Fruit fly (Drosophila melanogaster) whole organism, embryonic: ENCODE measurements around the gene CG6937.

Experiments used
- Ada2b ChIP-seq: fragments of 200-800 bp; sonication (Bioruptor generic); IDR thresholded peaks from 2 replicates; pipeline ENCODE4 v1.3.6; 2022; ENCODE audit warnings: missing biosample characterization, missing genetic modification characterization
- Antp ChIP-seq: fragments of 200-800 bp; sonication (Bioruptor generic); optimal IDR thresholded peaks from 3 replicates; lab custom pipeline; 2016; ENCODE audit warnings: missing biosample characterization, missing genetic modification characterization
- B-H1 ChIP-seq: fragments of 200-800 bp; sonication (Bioruptor generic); IDR thresholded peaks from 3 replicates; pipeline ENCODE4 v1.3.6; 2022; ENCODE audit warnings: missing biosample characterization, missing genetic modification characterization
- Bteb2 ChIP-seq: fragments of 200-800 bp; sonication (Bioruptor generic); optimal IDR thresholded peaks from 2 replicates; lab custom pipeline; 2016; ENCODE audit warnings: missing biosample characterization, missing genetic modification characterization
- CG10274 ChIP-seq: fragments of 200-800 bp; sonication (Bioruptor generic); optimal IDR thresholded peaks from 3 replicates; lab custom pipeline; 2017; ENCODE audit warnings: missing biosample characterization, mild to moderate bottlenecking, missing genetic modification characterization
- CG10431 ChIP-seq: fragments of 200-800 bp; sonication (Bioruptor generic); optimal IDR thresholded peaks from 3 replicates; lab custom pipeline; 2018; ENCODE audit warnings: missing biosample characterization, mild to moderate bottlenecking, missing genetic modification characterization
- CG11085 ChIP-seq: fragments of 200-800 bp; sonication (Bioruptor generic); IDR thresholded peaks from 2 replicates; pipeline ENCODE4 v1.3.6; 2022; ENCODE audit warnings: missing biosample characterization, missing genetic modification characterization
- CG11456 ChIP-seq: fragments of 200-800 bp; sonication (Bioruptor generic); IDR thresholded peaks from 3 replicates; pipeline ENCODE4 v1.3.6; 2022; ENCODE audit warnings: missing biosample characterization, missing genetic modification characterization
- CG15011 ChIP-seq: fragments of 200-800 bp; sonication (Bioruptor generic); optimal IDR thresholded peaks from 3 replicates; lab custom pipeline; 2018; ENCODE audit warnings: missing biosample characterization, mild to moderate bottlenecking, missing genetic modification characterization
- CG1647 ChIP-seq: fragments of 200-800 bp; sonication (Bioruptor generic); optimal IDR thresholded peaks from 3 replicates; lab custom pipeline; 2016; ENCODE audit warnings: missing biosample characterization, missing genetic modification characterization
- CG18262 ChIP-seq: fragments of 200-800 bp; optimal IDR thresholded peaks from 3 replicates; lab custom pipeline; 2019; ENCODE audit warnings: missing biosample characterization, mild to moderate bottlenecking, missing genetic modification characterization, moderate library complexity
- CG3065 ChIP-seq: fragments of 200-800 bp; sonication (Bioruptor generic); optimal IDR thresholded peaks from 2 replicates; lab custom pipeline; 2016; ENCODE audit warnings: missing biosample characterization, missing genetic modification characterization
- CG34422 ChIP-seq: fragments of 200-800 bp; sonication (Bioruptor generic); IDR thresholded peaks from 3 replicates; pipeline ENCODE4 v1.3.6; 2022; ENCODE audit warnings: missing biosample characterization, missing genetic modification characterization
- CG4730 ChIP-seq: fragments of 200-800 bp; sonication (Bioruptor generic); IDR thresholded peaks from 2 replicates; pipeline ENCODE4 v1.3.6; 2022; ENCODE audit warnings: missing biosample characterization, missing genetic modification characterization
- CG6765 ChIP-seq: fragments of 200-800 bp; sonication (Bioruptor generic); optimal IDR thresholded peaks from 3 replicates; lab custom pipeline; 2017; ENCODE audit warnings: missing biosample characterization, mild to moderate bottlenecking, missing genetic modification characterization
- CG6854 ChIP-seq: fragments of 200-800 bp; sonication (Bioruptor generic); optimal IDR thresholded peaks from 3 replicates; lab custom pipeline; 2017; ENCODE audit warnings: missing biosample characterization, mild to moderate bottlenecking, missing genetic modification characterization
- CG7839 ChIP-seq: fragments of 200-800 bp; sonication (Bioruptor generic); optimal IDR thresholded peaks from 3 replicates; lab custom pipeline; 2018; ENCODE audit warnings: missing biosample characterization, mild to moderate bottlenecking, missing genetic modification characterization, moderate library complexity
- CG8388 ChIP-seq: fragments of 200-800 bp; sonication (Bioruptor generic); optimal IDR thresholded peaks from 2 replicates; lab custom pipeline; 2019; ENCODE audit warnings: missing biosample characterization, mild to moderate bottlenecking, missing genetic modification characterization, moderate library complexity
- Camta ChIP-seq: fragments of 200-800 bp; sonication (Bioruptor generic); optimal IDR thresholded peaks from 2 replicates; lab custom pipeline; 2016; ENCODE audit warnings: missing biosample characterization, missing genetic modification characterization
- CoRest ChIP-seq: fragments of 200-800 bp; sonication (Bioruptor generic); optimal IDR thresholded peaks from 3 replicates; lab custom pipeline; 2018; ENCODE audit warnings: missing biosample characterization, mild to moderate bottlenecking, missing genetic modification characterization, moderate library complexity
- Elba2 ChIP-seq: fragments of 200-800 bp; sonication (Bioruptor generic); optimal IDR thresholded peaks from 3 replicates; lab custom pipeline; 2016; ENCODE audit warnings: missing biosample characterization, missing genetic modification characterization
- GATAe ChIP-seq: fragments of 200-800 bp; sonication (Bioruptor generic); conservative IDR thresholded peaks from 2 replicates; pipeline ENCODE4 v1.3.6; 2022; ENCODE audit warnings: missing biosample characterization, missing genetic modification characterization
- Gug ChIP-seq: fragments of 200-800 bp; sonication (Bioruptor generic); IDR thresholded peaks from 4 replicates; pipeline ENCODE4 v1.3.6; 2022; ENCODE audit warnings: missing biosample characterization, missing genetic modification characterization
- H15 ChIP-seq: fragments of 200-800 bp; sonication (Bioruptor generic); IDR thresholded peaks from 3 replicates; pipeline ENCODE4 v1.3.6; 2022; ENCODE audit warnings: missing biosample characterization, missing genetic modification characterization
- HLH54F ChIP-seq: fragments of 200-800 bp; sonication (Bioruptor generic); optimal IDR thresholded peaks from 3 replicates; lab custom pipeline; 2016; ENCODE audit warnings: missing biosample characterization, missing genetic modification characterization
- HmgD ChIP-seq: fragments of 200-800 bp; sonication (Bioruptor generic); optimal IDR thresholded peaks from 3 replicates; lab custom pipeline; 2016; ENCODE audit warnings: missing biosample characterization, missing genetic modification characterization
- Hsf ChIP-seq: fragments of 200-800 bp; sonication (Bioruptor generic); optimal IDR thresholded peaks from 3 replicates; lab custom pipeline; 2016; ENCODE audit warnings: missing biosample characterization, missing genetic modification characterization
- Mad ChIP-seq: fragments of 200-800 bp; sonication (Bioruptor generic); optimal IDR thresholded peaks from 2 replicates; lab custom pipeline; 2016; ENCODE audit warnings: missing biosample characterization, missing genetic modification characterization
- Poxn ChIP-seq: fragments of 200-800 bp; sonication (Bioruptor generic); IDR thresholded peaks from 2 replicates; pipeline ENCODE4 v1.3.6; 2022; ENCODE audit warnings: missing biosample characterization, missing genetic modification characterization
- Rfx ChIP-seq: fragments of 200-800 bp; sonication (Bioruptor generic); IDR thresholded peaks from 2 replicates; pipeline ENCODE4 v1.3.6; 2022; ENCODE audit warnings: missing biosample characterization, missing genetic modification characterization
- ab ChIP-seq: fragments of 200-800 bp; sonication (Bioruptor generic); optimal IDR thresholded peaks from 2 replicates; lab custom pipeline; 2016; ENCODE audit warnings: missing biosample characterization, missing genetic modification characterization
- ac ChIP-seq: fragments of 200-800 bp; sonication (Bioruptor generic); optimal IDR thresholded peaks from 3 replicates; lab custom pipeline; 2017; ENCODE audit warnings: missing biosample characterization, mild to moderate bottlenecking, missing genetic modification characterization
- amos ChIP-seq: fragments of 200-800 bp; sonication (Bioruptor generic); IDR thresholded peaks from 2 replicates; pipeline ENCODE4 v1.3.6; 2022; ENCODE audit warnings: missing biosample characterization, missing genetic modification characterization; ENCODE audit not compliant: partially characterized antibody
- bowl ChIP-seq: fragments of 200-800 bp; sonication (Bioruptor generic); IDR thresholded peaks from 2 replicates; pipeline ENCODE4 v1.3.6; 2022; ENCODE audit warnings: missing biosample characterization, missing genetic modification characterization
- br ChIP-seq: fragments of >200 bp; optimal IDR thresholded peaks from 2 replicates; lab custom pipeline; 2017
- cato ChIP-seq: fragments of 200-800 bp; sonication (Bioruptor generic); optimal IDR thresholded peaks from 2 replicates; lab custom pipeline; 2016; ENCODE audit warnings: missing biosample characterization, missing genetic modification characterization, borderline replicate concordance
- caup ChIP-seq: fragments of 200-800 bp; sonication (Bioruptor generic); optimal IDR thresholded peaks from 3 replicates; lab custom pipeline; 2017; ENCODE audit warnings: missing biosample characterization, mild to moderate bottlenecking, missing genetic modification characterization, moderate library complexity; ENCODE audit not compliant: severe bottlenecking
- crp ChIP-seq, 2 experiments: fragments of 200-800 bp; sonication (Bioruptor generic); optimal IDR thresholded peaks; 2 replicates in 1 of 2; 3 replicates in 1 of 2; lab custom pipeline; 2017; ENCODE audit warnings: missing biosample characterization in 2 of 2, missing genetic modification characterization in 2 of 2, mild to moderate bottlenecking in 1 of 2, moderate library complexity in 1 of 2
- dmrt11E ChIP-seq: fragments of 200-800 bp; sonication (Bioruptor generic); optimal IDR thresholded peaks from 3 replicates; lab custom pipeline; 2018; ENCODE audit warnings: missing biosample characterization, mild to moderate bottlenecking, missing genetic modification characterization, moderate library complexity
- gsb-n ChIP-seq: fragments of 200-800 bp; sonication (Bioruptor generic); optimal IDR thresholded peaks from 3 replicates; lab custom pipeline; 2018; ENCODE audit warnings: missing biosample characterization, mild to moderate bottlenecking, missing genetic modification characterization
- her ChIP-seq: fragments of 200-800 bp; sonication (Bioruptor generic); optimal IDR thresholded peaks from 2 replicates; lab custom pipeline; 2016; ENCODE audit warnings: missing biosample characterization, missing genetic modification characterization
- lov ChIP-seq, 2 experiments: fragments of 200-800 bp in 1 of 2; fragments of >200 bp in 1 of 2; sonication (Bioruptor generic) in 1 of 2; IDR thresholded peaks in 1 of 2; optimal IDR thresholded peaks in 1 of 2; 2 replicates in 1 of 2; 3 replicates in 1 of 2; pipeline versions ENCODE4 v1.3.6 to Lab custom; 2017 to 2022; ENCODE audit warnings: missing biosample characterization in 1 of 2, missing genetic modification characterization in 1 of 2
- pros ChIP-seq: fragments of 200-800 bp; sonication (Bioruptor generic); optimal IDR thresholded peaks from 3 replicates; lab custom pipeline; 2019; ENCODE audit warnings: missing biosample characterization, mild to moderate bottlenecking, missing genetic modification characterization, moderate library complexity
- psq ChIP-seq: fragments of 200-800 bp; sonication (Bioruptor generic); optimal IDR thresholded peaks from 2 replicates; lab custom pipeline; 2017; ENCODE audit warnings: missing biosample characterization, missing genetic modification characterization
- sc ChIP-seq, 3 experiments: fragments of >200 bp in 2 of 3; fragments of 200-800 bp in 1 of 3; sonication (Bioruptor generic) in 1 of 3; optimal IDR thresholded peaks; 2 replicates in 2 of 3; 3 replicates in 1 of 3; lab custom pipeline; 2017; ENCODE audit warnings: mild to moderate bottlenecking in 1 of 3, missing biosample characterization in 1 of 3, missing genetic modification characterization in 1 of 3, missing genetic modification reagents in 1 of 3
- tll ChIP-seq, 2 experiments: fragments of 200-800 bp in 1 of 2; fragments of >200 bp in 1 of 2; sonication (Bioruptor generic) in 1 of 2; optimal IDR thresholded peaks; 2 replicates each; lab custom pipeline; 2017 to 2019; ENCODE audit warnings: missing biosample characterization in 2 of 2, missing genetic modification characterization in 2 of 2, mild to moderate bottlenecking in 1 of 2, moderate library complexity in 1 of 2
- trem ChIP-seq: fragments of 200-800 bp; optimal IDR thresholded peaks from 3 replicates; lab custom pipeline; 2019; ENCODE audit warnings: missing biosample characterization, mild to moderate bottlenecking, missing genetic modification characterization, moderate library complexity
- tup ChIP-seq: fragments of 200-800 bp; sonication (Bioruptor generic); optimal IDR thresholded peaks from 2 replicates; lab custom pipeline; 2016; ENCODE audit warnings: missing biosample characterization, mild to moderate bottlenecking, missing genetic modification characterization, moderate library complexity
- zen2 ChIP-seq: fragments of 200-800 bp; sonication (Bioruptor generic); IDR thresholded peaks from 3 replicates; pipeline ENCODE4 v1.3.6; 2022; ENCODE audit warnings: missing biosample characterization, missing genetic modification characterization; ENCODE audit not compliant: partially characterized antibody

CG6937 gene

dm6 chr3R:22625514-22626333 is 41.2 kb downstream of the CG6937 start (continued):
- no peak for TF ChIP-seq Antp (GFP tag; lab: Kevin White, UChicago)
- peak; percentile 15 for TF ChIP-seq Hsf (GFP tag; lab: Kevin White, UChicago)
- TF ChIP-seq caup (GFP tag; lab: Kevin White, UChicago): peak; percentile 15
- no peak for TF ChIP-seq CG11456
- TF ChIP-seq CG3065 (GFP tag; lab: Kevin White, UChicago): no peak
- TF ChIP-seq tll (GFP tag; optimal IDR thresholded peaks at IDR 0.05; lab: Kevin White, UChicago): no peak
- no peak for TF ChIP-seq psq (GFP tag; lab: Kevin White, UChicago)
- no peak for TF ChIP-seq Camta (GFP tag; lab: Kevin White, UChicago)
- TF ChIP-seq H15 (GFP tag; lab: Robert Waterston, UW): no peak
- peak; percentile 5 for TF ChIP-seq gsb-n (tag; lab: Kevin White, UChicago)
- no peak for TF ChIP-seq B-H1 (GFP tag; lab: Robert Waterston, UW)
- TF ChIP-seq cato (GFP tag; lab: Kevin White, UChicago): peak; percentile 30
- TF ChIP-seq CG4730 (GFP tag; lab: Robert Waterston, UW): no peak
- no peak for TF ChIP-seq crp (GFP tag; optimal IDR thresholded peaks at IDR 0.05; lab: Kevin White, UChicago)
- TF ChIP-seq tup (GFP tag; lab: Kevin White, UChicago): no peak
- TF ChIP-seq CG15011 (GFP tag; lab: Kevin White, UChicago): peak; percentile 23
- no peak for TF ChIP-seq br (lab: Kevin White, UChicago)
- TF ChIP-seq her (GFP tag; lab: Kevin White, UChicago): no peak
- no peak for TF ChIP-seq CG10274
- TF ChIP-seq sc (optimal IDR thresholded peaks at IDR 0.05; lab: Kevin White, UChicago): no peak
- peak; percentile 54 for TF ChIP-seq sc (GFP tag; optimal IDR thresholded peaks at IDR 0.05; lab: Kevin White, UChicago)
- TF ChIP-seq CoRest (tag; lab: Kevin White, UChicago): peak; percentile 32
- no peak for TF ChIP-seq Poxn
- TF ChIP-seq CG7839 (tag; lab: Kevin White, UChicago): peak; percentile 65
- no peak for TF ChIP-seq CG34422 (GFP tag; lab: Robert Waterston, UW)
- no peak for TF ChIP-seq CG1647 (GFP tag; lab: Kevin White, UChicago)
- no peak for TF ChIP-seq pros (GFP tag; lab: Kevin White, UChicago)
- no peak for TF ChIP-seq Bteb2 (GFP tag; lab: Kevin White, UChicago)
- TF ChIP-seq amos (GFP tag; lab: Robert Waterston, UW): no peak
- TF ChIP-seq CG6765 (GFP tag; lab: Kevin White, UChicago): no peak
- TF ChIP-seq dmrt11E (tag; lab: Kevin White, UChicago): peak; percentile 53
- TF ChIP-seq HmgD: no peak
- no peak for TF ChIP-seq bowl (GFP tag; lab: Robert Waterston, UW)
- TF ChIP-seq Gug: no peak
- TF ChIP-seq CG6854 (GFP tag; lab: Kevin White, UChicago): no peak
- no peak for TF ChIP-seq lov (optimal IDR thresholded peaks at IDR 0.05; lab: Kevin White, UChicago)
- no peak for TF ChIP-seq lov (GFP tag; IDR thresholded peaks at IDR 0.05; lab: Robert Waterston, UW)
- no peak for TF ChIP-seq CG10431 (GFP tag; lab: Kevin White, UChicago)
- TF ChIP-seq Mad (GFP tag; lab: Kevin White, UChicago): no peak
- no peak for TF ChIP-seq GATAe (GFP tag; lab: Robert Waterston, UW)
- TF ChIP-seq CG8388 (GFP tag; lab: Kevin White, UChicago): peak; percentile 71
- TF ChIP-seq HLH54F (GFP tag; lab: Kevin White, UChicago): no peak
- TF ChIP-seq trem (tag; lab: Kevin White, UChicago): peak; percentile 25
- no peak for TF ChIP-seq Elba2 (GFP tag; lab: Kevin White, UChicago)
- no peak for TF ChIP-seq zen2 (GFP tag; lab: Robert Waterston, UW)
- TF ChIP-seq Rfx (GFP tag; lab: Robert Waterston, UW): no peak
- no peak for TF ChIP-seq ab (GFP tag; lab: Kevin White, UChicago)
- no peak for TF ChIP-seq ac (GFP tag; lab: Kevin White, UChicago)
- TF ChIP-seq CG18262: peak; percentile 80
- no peak for TF ChIP-seq CG11085
- peak; percentile 20; the same call in 1 of the 2 replicates for TF ChIP-seq Ada2b
